Worm (Caenorhabditis elegans) whole organism, young adult: ENCODE measurements around the gene srx-131.

Source experiments
- D2030.7 ChIP-seq: fragments of 200-800 bp; sonication (Bioruptor generic); IDR thresholded peaks from 2 replicates; pipeline ENCODE4 v1.3.6; 2022; ENCODE audit warnings: missing genetic modification reagents, missing genetic modification characterization, missing compliant biosample characterization
- F39B2.1 ChIP-seq: fragments of 200-800 bp; sonication (Bioruptor generic); IDR thresholded peaks from 2 replicates; pipeline ENCODE4 v1.3.6; 2022; ENCODE audit warnings: missing genetic modification reagents, missing genetic modification characterization, missing compliant biosample characterization
- F49E8.2 ChIP-seq: sonication (generic microtip); optimal IDR thresholded peaks from 3 replicates; lab custom pipeline; 2017; ENCODE audit warnings: missing genetic modification characterization, mild to moderate bottlenecking, missing compliant biosample characterization, antibody characterized with exemption, moderate library complexity; ENCODE audit not compliant: insufficient read depth
- F52B5.7 ChIP-seq: sonication (generic microtip); optimal IDR thresholded peaks from 2 replicates; lab custom pipeline; 2016; ENCODE audit warnings: mild to moderate bottlenecking, missing genetic modification characterization, missing compliant biosample characterization
- F57C9.4 ChIP-seq: sonication (generic microtip); optimal IDR thresholded peaks from 2 replicates; lab custom pipeline; 2017; ENCODE audit warnings: mild to moderate bottlenecking, missing genetic modification characterization, missing compliant biosample characterization
- K11D2.4 ChIP-seq: fragments of 200-800 bp; sonication (Bioruptor generic); IDR thresholded peaks from 2 replicates; pipeline ENCODE4 v1.3.6; 2022; ENCODE audit warnings: missing genetic modification reagents, missing genetic modification characterization, missing compliant biosample characterization
- T26A5.8 ChIP-seq: sonication (generic microtip); optimal IDR thresholded peaks from 2 replicates; lab custom pipeline; 2016; ENCODE audit warnings: missing genetic modification characterization, missing compliant biosample characterization
- Y53F4B.3 ChIP-seq: fragments of 200-800 bp; sonication (Bioruptor generic); IDR thresholded peaks from 2 replicates; pipeline ENCODE4 v1.3.6; 2022; ENCODE audit warnings: missing genetic modification reagents, missing genetic modification characterization, missing compliant biosample characterization
- Y95B8A.8 ChIP-seq: fragments of 200-800 bp; sonication (Bioruptor generic); IDR thresholded peaks from 2 replicates; pipeline ENCODE4 v1.3.6; 2022; ENCODE audit warnings: missing genetic modification reagents, missing genetic modification characterization, missing compliant biosample characterization
- atf-7 ChIP-seq: sonication (generic microtip); optimal IDR thresholded peaks from 2 replicates; lab custom pipeline; 2017; ENCODE audit warnings: mild to moderate bottlenecking, missing genetic modification characterization, missing compliant biosample characterization
- attf-6 ChIP-seq: fragments of 200-800 bp; sonication (Bioruptor generic); IDR thresholded peaks from 2 replicates; pipeline ENCODE4 v1.3.6; 2022; ENCODE audit warnings: missing genetic modification reagents, missing genetic modification characterization, missing compliant biosample characterization
- bed-2 ChIP-seq: fragments of 200-800 bp; sonication (Bioruptor generic); IDR thresholded peaks from 2 replicates; pipeline ENCODE4 v1.3.6; 2022; ENCODE audit warnings: missing genetic modification reagents, missing genetic modification characterization, missing compliant biosample characterization
- ceh-100 ChIP-seq: fragments of 200-800 bp; sonication (Bioruptor generic); IDR thresholded peaks from 2 replicates; pipeline ENCODE4 v1.3.6; 2022; ENCODE audit warnings: missing genetic modification reagents, missing genetic modification characterization, missing compliant biosample characterization
- ceh-79 ChIP-seq: sonication (generic microtip); optimal IDR thresholded peaks from 2 replicates; lab custom pipeline; 2017; ENCODE audit warnings: mild to moderate bottlenecking, missing genetic modification characterization, missing compliant biosample characterization
- dpff-1 ChIP-seq: sonication (generic microtip); optimal IDR thresholded peaks from 2 replicates; lab custom pipeline; 2017; ENCODE audit warnings: mild to moderate bottlenecking, missing genetic modification characterization, missing compliant biosample characterization
- dpl-1 ChIP-seq: fragments of 150-350 bp; optimal IDR thresholded peaks from 2 replicates; lab custom pipeline; 2014; ENCODE audit warnings: missing biosample characterization, missing genetic modification reagents, missing genetic modification characterization
- egl-44 ChIP-seq: fragments of 200-800 bp; sonication (Bioruptor generic); IDR thresholded peaks from 2 replicates; pipeline ENCODE4 v1.3.6; 2022; ENCODE audit warnings: missing genetic modification reagents, missing genetic modification characterization, missing compliant biosample characterization
- egrh-3 ChIP-seq: fragments of 200-800 bp; sonication (Bioruptor generic); IDR thresholded peaks from 2 replicates; pipeline ENCODE4 v1.3.6; 2022; ENCODE audit warnings: missing genetic modification reagents, missing genetic modification characterization, missing compliant biosample characterization
- him-1 ChIP-seq: sonication (generic microtip); optimal IDR thresholded peaks from 2 replicates; lab custom pipeline; 2016; ENCODE audit warnings: missing genotype, missing genetic modification reagents, missing genetic modification characterization, missing compliant biosample characterization
- hlh-12 ChIP-seq: sonication (generic microtip); optimal IDR thresholded peaks from 2 replicates; lab custom pipeline; 2016; ENCODE audit warnings: missing genetic modification characterization, missing compliant biosample characterization
- hlh-26 ChIP-seq: fragments of 200-800 bp; sonication (Bioruptor generic); conservative IDR thresholded peaks from 2 replicates; pipeline ENCODE4 v1.3.6; 2022; ENCODE audit warnings: missing genetic modification reagents, missing genetic modification characterization, missing compliant biosample characterization
- hmg-1.2 ChIP-seq: fragments of 200-800 bp; sonication (Bioruptor generic); IDR thresholded peaks from 2 replicates; pipeline ENCODE4 v1.3.6; 2022; ENCODE audit warnings: missing genetic modification reagents, missing genetic modification characterization, missing compliant biosample characterization
- lag-1 ChIP-seq: fragments of 200-800 bp; sonication (Bioruptor generic); IDR thresholded peaks from 2 replicates; pipeline ENCODE4 v1.3.6; 2022; ENCODE audit warnings: missing genetic modification reagents, missing genetic modification characterization, missing compliant biosample characterization
- let-607 ChIP-seq, 2 experiments: fragments of 200-800 bp in 1 of 2; sonication (Bioruptor generic) in 1 of 2; sonication (generic microtip) in 1 of 2; optimal IDR thresholded peaks; 2 replicates each; lab custom pipeline; 2016 to 2018; ENCODE audit warnings: mild to moderate bottlenecking in 2 of 2, missing compliant biosample characterization in 2 of 2, missing genetic modification characterization in 2 of 2, moderate library complexity in 2 of 2, missing genotype in 1 of 2
- lin-35 ChIP-seq, 3 experiments: fragments of 150-350 bp in 2 of 3; sonication (generic microtip) in 1 of 3; optimal IDR thresholded peaks; 2 replicates each; lab custom pipeline; 2014 to 2018; ENCODE audit warnings: missing biosample characterization in 3 of 3, missing genetic modification characterization in 3 of 3, missing genetic modification reagents in 3 of 3
- mes-4 ChIP-seq: sonication (generic microtip); optimal IDR thresholded peaks from 2 replicates; lab custom pipeline; 2016; ENCODE audit warnings: missing genotype, missing genetic modification characterization, missing compliant biosample characterization
- pha-4 ChIP-seq: fragments of 150-350 bp; sonication (generic microtip); optimal IDR thresholded peaks from 2 replicates; lab custom pipeline; 2014; ENCODE audit warnings: missing biosample characterization, missing genetic modification reagents, missing genetic modification characterization
- rec-8 ChIP-seq, 2 experiments: sonication (generic microtip); optimal IDR thresholded peaks; 2 replicates each; lab custom pipeline; 2016; ENCODE audit warnings: mild to moderate bottlenecking in 2 of 2, missing genetic modification characterization in 2 of 2, missing genetic modification reagents in 2 of 2, missing genotype in 2 of 2, missing biosample characterization in 1 of 2, missing compliant biosample characterization in 1 of 2, moderate library complexity in 1 of 2
- rpc-1 ChIP-seq, 2 experiments: fragments of 150-350 bp in 1 of 2; sonication (generic microtip) in 1 of 2; optimal IDR thresholded peaks; 2 replicates each; lab custom pipeline; 2014 to 2018; ENCODE audit warnings: missing biosample characterization in 1 of 2, missing genetic modification characterization in 1 of 2, missing genetic modification reagents in 1 of 2, missing genotype in 1 of 2
- snpc-4 ChIP-seq, 5 experiments: fragments of 150-350 bp in 1 of 5; sonication (generic microtip) in 4 of 5; optimal IDR thresholded peaks; 2 replicates each; lab custom pipeline; 2014 to 2018; ENCODE audit warnings: missing genetic modification characterization in 5 of 5, missing biosample characterization in 3 of 5, antibody characterized with exemption in 2 of 5, mild to moderate bottlenecking in 2 of 5, missing compliant biosample characterization in 2 of 5, missing genotype in 2 of 5, moderate library complexity in 2 of 5, missing genetic modification reagents in 1 of 5
- somi-1 ChIP-seq: fragments of 200-800 bp; sonication (Bioruptor generic); optimal IDR thresholded peaks from 2 replicates; lab custom pipeline; 2018; ENCODE audit warnings: mild to moderate bottlenecking, missing genetic modification characterization, missing compliant biosample characterization
- sptf-2 ChIP-seq: fragments of 200-800 bp; sonication (Bioruptor generic); optimal IDR thresholded peaks from 2 replicates; lab custom pipeline; 2018; ENCODE audit warnings: mild to moderate bottlenecking, missing genetic modification characterization, missing compliant biosample characterization
- tbx-9 ChIP-seq: sonication (generic microtip); optimal IDR thresholded peaks from 2 replicates; lab custom pipeline; 2016; ENCODE audit warnings: borderline replicate concordance, missing genetic modification characterization, inconsistent platforms, missing compliant biosample characterization
- unc-62 ChIP-seq: fragments of 150-350 bp; optimal IDR thresholded peaks from 2 replicates; lab custom pipeline; 2014; ENCODE audit warnings: missing biosample characterization, missing genetic modification reagents, missing genetic modification characterization
- ztf-3 ChIP-seq: fragments of 200-800 bp; sonication (Bioruptor generic); optimal IDR thresholded peaks from 2 replicates; lab custom pipeline; 2018; ENCODE audit warnings: mild to moderate bottlenecking, missing genetic modification characterization, missing compliant biosample characterization
- ztf-6 ChIP-seq: fragments of 200-800 bp; sonication (Bioruptor generic); IDR thresholded peaks from 2 replicates; pipeline ENCODE4 v1.3.6; 2022; ENCODE audit warnings: missing genetic modification reagents, missing genetic modification characterization, missing compliant biosample characterization

srx-131 gene

ce11 chrV:13854306-13854705 is 9.1 kb downstream of the srx-131 start, which contains the start of gene ttr-21:
ttr-21 (minus strand) TSS chrV:13854405.
- TF ChIP-seq unc-62 (no peak), hlh-12 (tag; lab: Kevin White, UChicago) (no peak), rec-8 (tag; optimal IDR thresholded peaks at IDR 0.05; lab: Kevin White, UChicago) (no peak), ztf-6 (no peak), F49E8.2 (no peak), ztf-3 (GFP tag; lab: Kevin White, UChicago) (no peak), ceh-79 (tag; lab: Kevin White, UChicago) (no peak), F52B5.7 (no peak), ceh-100 (GFP tag; lab: Robert Waterston, UW) (no peak), attf-6 (GFP tag; lab: Robert Waterston, UW) (no peak), egrh-3 (no peak), F39B2.1 (no peak), hmg-1.2 (no peak), D2030.7 (GFP tag; lab: Robert Waterston, UW) (no peak), dpff-1 (tag; lab: Kevin White, UChicago) (no peak), hlh-26 (no peak), dpl-1 (no peak), him-1 (tag; lab: Kevin White, UChicago) (no peak), Y53F4B.3 (GFP tag; lab: Robert Waterston, UW) (no peak)

- no peak for TF ChIP-seq tbx-9 (tag; lab: Kevin White, UChicago)
- TF ChIP-seq lin-35 (GFP tag; optimal IDR thresholded peaks at IDR 0.05; lab: Kevin White, UChicago): no peak
- TF ChIP-seq Y95B8A.8 (GFP tag; lab: Robert Waterston, UW): no peak
- no peak for TF ChIP-seq bed-2 (GFP tag; lab: Robert Waterston, UW)
- no peak for TF ChIP-seq somi-1
- TF ChIP-seq egl-44 (GFP tag; lab: Robert Waterston, UW): no peak
- no peak for TF ChIP-seq rpc-1 (optimal IDR thresholded peaks at IDR 0.05; lab: Kevin White, UChicago)
- TF ChIP-seq rpc-1 (tag; optimal IDR thresholded peaks at IDR 0.05; lab: Kevin White, UChicago): no peak
- no peak for TF ChIP-seq hlh-12 (tag; lab: Kevin White, UChicago)
- no peak for TF ChIP-seq sptf-2 (GFP tag; lab: Kevin White, UChicago)
- TF ChIP-seq T26A5.8 (tag; lab: Kevin White, UChicago): no peak
- TF ChIP-seq hlh-26: no peak
- no peak for TF ChIP-seq let-607 (tag; optimal IDR thresholded peaks at IDR 0.05; lab: Kevin White, UChicago)
- TF ChIP-seq ztf-6: no peak
Observed at ce11 chrV:13856376-13856775, 11.1 kb downstream of the srx-131 start, which contains the start of gene srx-134. srx-134 (minus strand) TSS chrV:13856476.

- no peak for TF ChIP-seq mes-4 (tag; lab: Kevin White, UChicago)
- no peak for TF ChIP-seq Y95B8A.8 (GFP tag; lab: Robert Waterston, UW)
- no peak for TF ChIP-seq atf-7 (tag; lab: Kevin White, UChicago)
- no peak for TF ChIP-seq snpc-4 (GFP tag; optimal IDR thresholded peaks at IDR 0.05; lab: Kevin White, UChicago)
- TF ChIP-seq snpc-4 (tag; optimal IDR thresholded peaks at IDR 0.05; lab: Kevin White, UChicago): no peak
- no peak for TF ChIP-seq T26A5.8 (tag; lab: Kevin White, UChicago)
- no peak for TF ChIP-seq lag-1 (GFP tag; lab: Robert Waterston, UW)
Observed at ce11 chrV:13857132-13857531, 11.9 kb downstream of the srx-131 start, which contains the start of gene srx-136. srx-136 (plus strand) TSS chrV:13857432.

ce11 chrV:13858906-13859305 is 13.7 kb downstream of the srx-131 start, which contains the start of gene srx-135:
srx-135 (plus strand) TSS chrV:13859206.
- TF ChIP-seq sptf-2 (GFP tag; lab: Kevin White, UChicago) (no peak), dpl-1 (no peak), F39B2.1 (no peak), tbx-9 (tag; lab: Kevin White, UChicago) (no peak), F52B5.7 (no peak), pha-4 (tag; lab: Kevin White, UChicago) (no peak), K11D2.4 (no peak), F57C9.4 (tag; lab: Kevin White, UChicago) (no peak)
- TF ChIP-seq, all 124 proteins: peak for 0
